Worm (Caenorhabditis elegans) whole organism, young adult: ENCODE results near the gene grl-27.

ENCODE experiments used
- B0019.2 ChIP-seq: fragments of 200-800 bp; sonication (Bioruptor generic); conservative IDR thresholded peaks from 2 replicates; pipeline ENCODE4 v1.3.6; 2022; ENCODE audit warnings: missing genetic modification reagents, missing genetic modification characterization, missing compliant biosample characterization
- B0035.1 ChIP-seq: sonication (generic microtip); optimal IDR thresholded peaks from 2 replicates; lab custom pipeline; 2016; ENCODE audit warnings: missing genetic modification characterization, mild to moderate bottlenecking, missing compliant biosample characterization, missing genotype, missing genetic modification reagents
- B0261.1 ChIP-seq: sonication (generic microtip); optimal IDR thresholded peaks from 2 replicates; lab custom pipeline; 2016; ENCODE audit warnings: mild to moderate bottlenecking, missing genetic modification characterization, moderate library complexity, missing compliant biosample characterization
- B0336.3 ChIP-seq: fragments of 200-800 bp; sonication (Bioruptor generic); IDR thresholded peaks from 2 replicates; pipeline ENCODE4 v1.3.6; 2022; ENCODE audit warnings: missing genetic modification characterization, missing compliant biosample characterization
- F23B12.7 ChIP-seq: sonication (generic microtip); optimal IDR thresholded peaks from 2 replicates; lab custom pipeline; 2017; ENCODE audit warnings: missing genetic modification characterization, mild to moderate bottlenecking, missing compliant biosample characterization, antibody characterized with exemption, moderate library complexity; ENCODE audit not compliant: insufficient read depth
- F37B4.10 ChIP-seq: fragments of 200-800 bp; sonication (Bioruptor generic); IDR thresholded peaks from 2 replicates; pipeline ENCODE4 v1.3.6; 2022; ENCODE audit warnings: missing genetic modification characterization, missing compliant biosample characterization
- F39B2.1 ChIP-seq: fragments of 200-800 bp; sonication (Bioruptor generic); IDR thresholded peaks from 2 replicates; pipeline ENCODE4 v1.3.6; 2022; ENCODE audit warnings: missing genetic modification reagents, missing genetic modification characterization, missing compliant biosample characterization
- F52B5.7 ChIP-seq: sonication (generic microtip); optimal IDR thresholded peaks from 2 replicates; lab custom pipeline; 2016; ENCODE audit warnings: mild to moderate bottlenecking, missing genetic modification characterization, missing compliant biosample characterization
- F55B11.4 ChIP-seq: sonication (generic microtip); optimal IDR thresholded peaks from 2 replicates; lab custom pipeline; 2016; ENCODE audit warnings: missing compliant biosample characterization, missing genetic modification characterization, borderline replicate concordance; ENCODE audit not compliant: insufficient read depth
- T07F8.4 ChIP-seq: sonication (generic microtip); optimal IDR thresholded peaks from 2 replicates; lab custom pipeline; 2016; ENCODE audit warnings: mild to moderate bottlenecking, missing genetic modification characterization, moderate library complexity, missing compliant biosample characterization
- Y53F4B.3 ChIP-seq: fragments of 200-800 bp; sonication (Bioruptor generic); IDR thresholded peaks from 2 replicates; pipeline ENCODE4 v1.3.6; 2022; ENCODE audit warnings: missing genetic modification reagents, missing genetic modification characterization, missing compliant biosample characterization
- Y67H2A.10 ChIP-seq: fragments of 200-800 bp; sonication (Bioruptor generic); conservative IDR thresholded peaks from 2 replicates; pipeline ENCODE4 v1.3.6; 2022; ENCODE audit warnings: missing genetic modification reagents, missing genetic modification characterization, missing compliant biosample characterization
- Y95B8A.8 ChIP-seq: fragments of 200-800 bp; sonication (Bioruptor generic); IDR thresholded peaks from 2 replicates; pipeline ENCODE4 v1.3.6; 2022; ENCODE audit warnings: missing genetic modification reagents, missing genetic modification characterization, missing compliant biosample characterization
- ZK185.1 ChIP-seq: sonication (generic microtip); optimal IDR thresholded peaks from 2 replicates; lab custom pipeline; 2016; ENCODE audit warnings: mild to moderate bottlenecking, missing genetic modification characterization, missing compliant biosample characterization; ENCODE audit not compliant: poor library complexity, severe bottlenecking
- akir-1 ChIP-seq: fragments of 200-800 bp; sonication (Bioruptor generic); optimal IDR thresholded peaks from 2 replicates; lab custom pipeline; 2018; ENCODE audit warnings: mild to moderate bottlenecking, missing genetic modification characterization, moderate library complexity, missing compliant biosample characterization
- bed-2 ChIP-seq: fragments of 200-800 bp; sonication (Bioruptor generic); IDR thresholded peaks from 2 replicates; pipeline ENCODE4 v1.3.6; 2022; ENCODE audit warnings: missing genetic modification reagents, missing genetic modification characterization, missing compliant biosample characterization
- ccch-3 ChIP-seq: fragments of 200-800 bp; sonication (Bioruptor generic); optimal IDR thresholded peaks from 2 replicates; lab custom pipeline; 2018; ENCODE audit warnings: mild to moderate bottlenecking, missing genetic modification characterization, missing compliant biosample characterization
- ceh-79 ChIP-seq: sonication (generic microtip); optimal IDR thresholded peaks from 2 replicates; lab custom pipeline; 2017; ENCODE audit warnings: mild to moderate bottlenecking, missing genetic modification characterization, missing compliant biosample characterization
- dpff-1 ChIP-seq: sonication (generic microtip); optimal IDR thresholded peaks from 2 replicates; lab custom pipeline; 2017; ENCODE audit warnings: mild to moderate bottlenecking, missing genetic modification characterization, missing compliant biosample characterization
- egl-44 ChIP-seq: fragments of 200-800 bp; sonication (Bioruptor generic); IDR thresholded peaks from 2 replicates; pipeline ENCODE4 v1.3.6; 2022; ENCODE audit warnings: missing genetic modification reagents, missing genetic modification characterization, missing compliant biosample characterization
- ets-4 ChIP-seq: fragments of 200-800 bp; sonication (Bioruptor generic); optimal IDR thresholded peaks from 2 replicates; lab custom pipeline; 2018; ENCODE audit warnings: mild to moderate bottlenecking, missing genetic modification characterization, missing compliant biosample characterization
- gei-17 ChIP-seq: fragments of 200-800 bp; sonication (Bioruptor generic); optimal IDR thresholded peaks from 2 replicates; lab custom pipeline; 2018; ENCODE audit warnings: mild to moderate bottlenecking, missing genetic modification characterization, missing compliant biosample characterization
- hlh-12 ChIP-seq: sonication (generic microtip); optimal IDR thresholded peaks from 2 replicates; lab custom pipeline; 2016; ENCODE audit warnings: missing genetic modification characterization, missing compliant biosample characterization
- hsf-1 ChIP-seq: fragments of 200-800 bp; sonication (Bioruptor generic); IDR thresholded peaks from 2 replicates; pipeline ENCODE4 v1.3.6; 2022; ENCODE audit warnings: missing genetic modification reagents, missing genetic modification characterization, missing compliant biosample characterization
- let-607 ChIP-seq, 2 experiments: fragments of 200-800 bp in 1 of 2; sonication (Bioruptor generic) in 1 of 2; sonication (generic microtip) in 1 of 2; optimal IDR thresholded peaks; 2 replicates each; lab custom pipeline; 2016 to 2018; ENCODE audit warnings: mild to moderate bottlenecking in 2 of 2, missing compliant biosample characterization in 2 of 2, missing genetic modification characterization in 2 of 2, moderate library complexity in 2 of 2, missing genotype in 1 of 2
- lin-35 ChIP-seq, 3 experiments: fragments of 150-350 bp in 2 of 3; sonication (generic microtip) in 1 of 3; optimal IDR thresholded peaks; 2 replicates each; lab custom pipeline; 2014 to 2018; ENCODE audit warnings: missing biosample characterization in 3 of 3, missing genetic modification characterization in 3 of 3, missing genetic modification reagents in 3 of 3
- lin-54 ChIP-seq: fragments of 200-800 bp; sonication (Bioruptor generic); optimal IDR thresholded peaks from 2 replicates; lab custom pipeline; 2018; ENCODE audit warnings: mild to moderate bottlenecking, missing genetic modification characterization, missing compliant biosample characterization
- lsl-1 ChIP-seq: fragments of 200-800 bp; sonication (Bioruptor generic); optimal IDR thresholded peaks from 2 replicates; lab custom pipeline; 2018; ENCODE audit warnings: mild to moderate bottlenecking, missing genetic modification characterization, moderate library complexity, missing compliant biosample characterization
- lsy-27 ChIP-seq: sonication (generic microtip); optimal IDR thresholded peaks from 2 replicates; lab custom pipeline; 2017; ENCODE audit warnings: missing genetic modification characterization, mild to moderate bottlenecking, missing compliant biosample characterization, antibody characterized with exemption, missing genotype, borderline replicate concordance; ENCODE audit not compliant: insufficient read depth
- madf-3 ChIP-seq: fragments of 200-800 bp; sonication (Bioruptor generic); IDR thresholded peaks from 2 replicates; pipeline ENCODE4 v1.3.6; 2022; ENCODE audit warnings: missing genetic modification reagents, missing genetic modification characterization, missing compliant biosample characterization
- madf-8 ChIP-seq: fragments of 200-800 bp; sonication (Bioruptor generic); conservative IDR thresholded peaks from 2 replicates; pipeline ENCODE4 v1.3.6; 2022; ENCODE audit warnings: missing genetic modification reagents, missing genetic modification characterization, missing compliant biosample characterization
- nfya-2 ChIP-seq: fragments of 200-800 bp; sonication (Bioruptor generic); IDR thresholded peaks from 2 replicates; pipeline ENCODE4 v1.3.6; 2022; ENCODE audit warnings: missing genetic modification reagents, missing genetic modification characterization, missing compliant biosample characterization
- rcor-1 ChIP-seq: fragments of 200-800 bp; sonication (Bioruptor generic); IDR thresholded peaks from 2 replicates; pipeline ENCODE4 v1.3.6; 2022; ENCODE audit warnings: missing genetic modification reagents, missing genetic modification characterization, missing compliant biosample characterization
- rpc-1 ChIP-seq, 2 experiments: fragments of 150-350 bp in 1 of 2; sonication (generic microtip) in 1 of 2; optimal IDR thresholded peaks; 2 replicates each; lab custom pipeline; 2014 to 2018; ENCODE audit warnings: missing biosample characterization in 1 of 2, missing genetic modification characterization in 1 of 2, missing genetic modification reagents in 1 of 2, missing genotype in 1 of 2
- sea-2 ChIP-seq: fragments of 200-800 bp; sonication (Bioruptor generic); IDR thresholded peaks from 2 replicates; pipeline ENCODE4 v1.3.6; 2022; ENCODE audit warnings: missing genetic modification characterization, missing compliant biosample characterization
- snpc-1.1 ChIP-seq: sonication (generic microtip); optimal IDR thresholded peaks from 2 replicates; lab custom pipeline; 2017; ENCODE audit warnings: missing genetic modification characterization, mild to moderate bottlenecking, missing compliant biosample characterization, antibody characterized with exemption, moderate library complexity, missing genotype, missing genetic modification reagents; ENCODE audit not compliant: insufficient read depth
- snpc-3.4 ChIP-seq: sonication (generic microtip); optimal IDR thresholded peaks from 2 replicates; lab custom pipeline; 2017; ENCODE audit warnings: missing genetic modification characterization, mild to moderate bottlenecking, missing compliant biosample characterization, antibody characterized with exemption, moderate library complexity, missing genotype, missing genetic modification reagents
- snpc-4 ChIP-seq, 5 experiments: fragments of 150-350 bp in 1 of 5; sonication (generic microtip) in 4 of 5; optimal IDR thresholded peaks; 2 replicates each; lab custom pipeline; 2014 to 2018; ENCODE audit warnings: missing genetic modification characterization in 5 of 5, missing biosample characterization in 3 of 5, antibody characterized with exemption in 2 of 5, mild to moderate bottlenecking in 2 of 5, missing compliant biosample characterization in 2 of 5, missing genotype in 2 of 5, moderate library complexity in 2 of 5, missing genetic modification reagents in 1 of 5
- somi-1 ChIP-seq: fragments of 200-800 bp; sonication (Bioruptor generic); optimal IDR thresholded peaks from 2 replicates; lab custom pipeline; 2018; ENCODE audit warnings: mild to moderate bottlenecking, missing genetic modification characterization, missing compliant biosample characterization
- tbx-9 ChIP-seq: sonication (generic microtip); optimal IDR thresholded peaks from 2 replicates; lab custom pipeline; 2016; ENCODE audit warnings: borderline replicate concordance, missing genetic modification characterization, inconsistent platforms, missing compliant biosample characterization
- tlf-1 ChIP-seq: fragments of 200-800 bp; sonication (Bioruptor generic); optimal IDR thresholded peaks from 2 replicates; lab custom pipeline; 2018; ENCODE audit warnings: mild to moderate bottlenecking, missing genetic modification characterization, missing compliant biosample characterization
- unc-130 ChIP-seq: sonication (generic microtip); optimal IDR thresholded peaks from 2 replicates; lab custom pipeline; 2016; ENCODE audit warnings: missing genetic modification reagents, missing genetic modification characterization, missing compliant biosample characterization
- unc-62 ChIP-seq: fragments of 150-350 bp; optimal IDR thresholded peaks from 2 replicates; lab custom pipeline; 2014; ENCODE audit warnings: missing biosample characterization, missing genetic modification reagents, missing genetic modification characterization
- xnd-1 ChIP-seq: sonication (generic microtip); optimal IDR thresholded peaks from 2 replicates; lab custom pipeline; 2016; ENCODE audit warnings: missing genotype, missing genetic modification reagents, missing genetic modification characterization, missing compliant biosample characterization
- ztf-18 ChIP-seq: sonication (generic microtip); optimal IDR thresholded peaks from 2 replicates; lab custom pipeline; 2016; ENCODE audit warnings: missing genotype, mild to moderate bottlenecking, missing genetic modification characterization, missing compliant biosample characterization
- ztf-6 ChIP-seq: fragments of 200-800 bp; sonication (Bioruptor generic); IDR thresholded peaks from 2 replicates; pipeline ENCODE4 v1.3.6; 2022; ENCODE audit warnings: missing genetic modification reagents, missing genetic modification characterization, missing compliant biosample characterization

grl-27 gene

ce11 chrV:3582086-3582485 lies 6.4 kb upstream of the grl-27 start (continued):
- TF ChIP-seq lin-35 (GFP tag; optimal IDR thresholded peaks at IDR 0.05; lab: Kevin White, UChicago), result no peak
- TF ChIP-seq ccch-3 (GFP tag; lab: Kevin White, UChicago), result no peak
- TF ChIP-seq xnd-1 (tag; lab: Kevin White, UChicago), result no peak
- peak; percentile 28; the same call in 1 of the 2 replicates for TF ChIP-seq Y53F4B.3
- TF ChIP-seq let-607 (tag; optimal IDR thresholded peaks at IDR 0.05; lab: Kevin White, UChicago), result no peak
- TF ChIP-seq F37B4.10 (GFP tag; lab: Robert Waterston, UW), result no peak
- TF ChIP-seq Y67H2A.10 (GFP tag; lab: Robert Waterston, UW), result no peak
- TF ChIP-seq F23B12.7 (tag; lab: Kevin White, UChicago), result peak; percentile 61
- TF ChIP-seq ztf-6 (GFP tag; lab: Robert Waterston, UW), result no peak
- no peak for TF ChIP-seq somi-1 (GFP tag; lab: Kevin White, UChicago)
- no peak for TF ChIP-seq Y95B8A.8
- no peak for TF ChIP-seq akir-1
- TF ChIP-seq ZK185.1 (tag; lab: Kevin White, UChicago), result no peak
- no peak for TF ChIP-seq unc-62 (GFP tag; lab: Kevin White, UChicago)
- no peak for TF ChIP-seq hsf-1 (GFP tag; lab: Robert Waterston, UW)
- no peak for TF ChIP-seq tbx-9 (tag; lab: Kevin White, UChicago)
- TF ChIP-seq B0035.1, result no peak
- TF ChIP-seq lsl-1, result peak; percentile 43
- TF ChIP-seq bed-2 (GFP tag; lab: Robert Waterston, UW), result no peak
- no peak for TF ChIP-seq tlf-1 (GFP tag; lab: Kevin White, UChicago)
- TF ChIP-seq lsy-27 (tag; lab: Kevin White, UChicago), result no peak
- TF ChIP-seq unc-130 (GFP tag; lab: Kevin White, UChicago), result no peak
- TF ChIP-seq madf-3 (GFP tag; lab: Robert Waterston, UW), result 0 out of 2 replicates have a peak, but pooled peaks have one; percentile 14
- peak; percentile 62 for TF ChIP-seq snpc-3.4
- TF ChIP-seq ets-4 (GFP tag; lab: Kevin White, UChicago), result no peak
- TF ChIP-seq F52B5.7 (tag; lab: Kevin White, UChicago), result no peak
- TF ChIP-seq rpc-1 (optimal IDR thresholded peaks at IDR 0.05; lab: Kevin White, UChicago), result peak; percentile 58
- peak; percentile 76 for TF ChIP-seq rpc-1 (tag; optimal IDR thresholded peaks at IDR 0.05; lab: Kevin White, UChicago)
- no peak for TF ChIP-seq hlh-12 (tag; lab: Kevin White, UChicago)
- TF ChIP-seq B0261.1, result peak; percentile 65
- no peak for TF ChIP-seq B0019.2 (GFP tag; lab: Robert Waterston, UW)
- no peak for TF ChIP-seq dpff-1 (tag; lab: Kevin White, UChicago)
- TF ChIP-seq B0336.3, result no peak
- no peak for TF ChIP-seq ceh-79 (tag; lab: Kevin White, UChicago)
- TF ChIP-seq egl-44 (GFP tag; lab: Robert Waterston, UW), result no peak
- peak; percentile 25 for TF ChIP-seq T07F8.4 (tag; lab: Kevin White, UChicago)
- peak; percentile 0 for TF ChIP-seq snpc-4 (GFP tag; optimal IDR thresholded peaks at IDR 0.05; lab: Kevin White, UChicago)
- peak in 2 of 4 experiments; percentile 4 to 14 for TF ChIP-seq snpc-4 (tag; optimal IDR thresholded peaks at IDR 0.05; lab: Kevin White, UChicago)
- TF ChIP-seq madf-8 (GFP tag; lab: Robert Waterston, UW), result no peak
- TF ChIP-seq gei-17 (GFP tag; lab: Kevin White, UChicago), result no peak
- TF ChIP-seq lin-54 (GFP tag; lab: Kevin White, UChicago), result peak; percentile 36
- TF ChIP-seq nfya-2 (GFP tag; lab: Robert Waterston, UW), result 0 out of 2 replicates have a peak, but pooled peaks have one; percentile 25
- peak; percentile 45 for TF ChIP-seq rcor-1 (GFP tag; lab: Robert Waterston, UW)
- no peak for TF ChIP-seq F55B11.4
- peak; percentile 18 for TF ChIP-seq snpc-1.1 (tag; lab: Kevin White, UChicago)
- no peak for TF ChIP-seq F39B2.1 (GFP tag; lab: Robert Waterston, UW)
- no peak for TF ChIP-seq ztf-18 (tag; lab: Kevin White, UChicago)
- no peak for TF ChIP-seq sea-2
